Fruit fly (Drosophila melanogaster) whole organism, embryonic: ENCODE data around the gene CG10418.
A peak's percentile ranks its signal among the peaks of the same experiment; 100 is the strongest.

Experiments
- ATbp ChIP-seq: fragments of 200-800 bp; sonication (Bioruptor generic); optimal IDR thresholded peaks from 2 replicates; lab custom pipeline; 2017; ENCODE audit warnings: missing biosample characterization, mild to moderate bottlenecking, missing genetic modification characterization, missing genetic modification reagents
- Abd-B ChIP-seq: fragments of 200-800 bp; sonication (Bioruptor generic); optimal IDR thresholded peaks from 2 replicates; lab custom pipeline; 2018; ENCODE audit warnings: missing biosample characterization, mild to moderate bottlenecking, missing genetic modification characterization, moderate library complexity
- Asciz ChIP-seq: fragments of 200-800 bp; sonication (Bioruptor generic); optimal IDR thresholded peaks from 2 replicates; lab custom pipeline; 2017; ENCODE audit warnings: missing biosample characterization, mild to moderate bottlenecking, missing genetic modification characterization, missing genetic modification reagents
- CG10147 ChIP-seq: fragments of 200-800 bp; sonication (Bioruptor generic); optimal IDR thresholded peaks from 2 replicates; lab custom pipeline; 2019; ENCODE audit warnings: missing biosample characterization, mild to moderate bottlenecking, missing genetic modification characterization, moderate library complexity
- CG11247 ChIP-seq: fragments of 200-800 bp; sonication (Bioruptor generic); IDR thresholded peaks from 2 replicates; pipeline ENCODE4 v1.3.6; 2022; ENCODE audit warnings: missing biosample characterization, missing genetic modification characterization
- CG12104 ChIP-seq: fragments of 200-800 bp; sonication (Bioruptor generic); optimal IDR thresholded peaks from 3 replicates; lab custom pipeline; 2016; ENCODE audit warnings: missing biosample characterization, missing genetic modification characterization
- CG12659 ChIP-seq: fragments of 200-800 bp; sonication (Bioruptor generic); optimal IDR thresholded peaks from 3 replicates; lab custom pipeline; 2017; ENCODE audit warnings: mild to moderate bottlenecking, missing biosample characterization, missing genetic modification reagents, missing genetic modification characterization
- CG12769 ChIP-seq: fragments of 200-800 bp; sonication (Bioruptor generic); optimal IDR thresholded peaks from 2 replicates; lab custom pipeline; 2019; ENCODE audit warnings: missing biosample characterization, mild to moderate bottlenecking, missing genetic modification characterization, moderate library complexity
- CG14014 ChIP-seq: fragments of 200-800 bp; sonication (Bioruptor generic); IDR thresholded peaks from 2 replicates; pipeline ENCODE4 v1.3.6; 2022; ENCODE audit warnings: missing biosample characterization, missing genetic modification characterization
- CG14860 ChIP-seq: fragments of 200-800 bp; sonication (Bioruptor generic); IDR thresholded peaks from 3 replicates; pipeline ENCODE4 v1.3.6; 2022; ENCODE audit warnings: missing biosample characterization, missing genetic modification characterization; ENCODE audit not compliant: partially characterized antibody
- CG15514 ChIP-seq: fragments of 200-800 bp; sonication (Bioruptor generic); optimal IDR thresholded peaks from 3 replicates; lab custom pipeline; 2017; ENCODE audit warnings: missing biosample characterization, missing genetic modification characterization, mild to moderate bottlenecking, moderate library complexity, missing genetic modification reagents
- CG18476 ChIP-seq: fragments of 200-800 bp; sonication (Bioruptor generic); optimal IDR thresholded peaks from 2 replicates; lab custom pipeline; 2016; ENCODE audit warnings: missing biosample characterization, mild to moderate bottlenecking, missing genetic modification characterization
- CG18599 ChIP-seq: fragments of 200-800 bp; sonication (Bioruptor generic); optimal IDR thresholded peaks from 3 replicates; lab custom pipeline; 2017; ENCODE audit warnings: missing biosample characterization, missing genetic modification characterization, mild to moderate bottlenecking, moderate library complexity, missing genetic modification reagents
- CG18619 ChIP-seq: fragments of 200-800 bp; sonication (Bioruptor generic); optimal IDR thresholded peaks from 3 replicates; lab custom pipeline; 2017; ENCODE audit warnings: missing biosample characterization, mild to moderate bottlenecking, missing genetic modification characterization
- CG3847 ChIP-seq: fragments of 200-800 bp; sonication (Bioruptor generic); IDR thresholded peaks from 2 replicates; pipeline ENCODE4 v1.3.6; 2022; ENCODE audit warnings: missing biosample characterization, missing genetic modification characterization
- CG43689 ChIP-seq: fragments of 200-800 bp; sonication (Bioruptor generic); IDR thresholded peaks from 2 replicates; pipeline ENCODE4 v1.3.6; 2022; ENCODE audit warnings: missing biosample characterization, missing genetic modification characterization
- CG6813 ChIP-seq: fragments of 200-800 bp; sonication (Bioruptor generic); optimal IDR thresholded peaks from 2 replicates; lab custom pipeline; 2017; ENCODE audit warnings: missing biosample characterization, missing genetic modification characterization, mild to moderate bottlenecking, moderate library complexity, missing genetic modification reagents
- CG9817 ChIP-seq: fragments of 200-800 bp; sonication (Bioruptor generic); optimal IDR thresholded peaks from 2 replicates; lab custom pipeline; 2018; ENCODE audit warnings: missing biosample characterization, mild to moderate bottlenecking, missing genetic modification characterization, moderate library complexity
- ERR ChIP-seq: fragments of 200-800 bp; sonication (Bioruptor generic); optimal IDR thresholded peaks from 2 replicates; lab custom pipeline; 2016; ENCODE audit warnings: missing biosample characterization, missing genetic modification characterization
- Ets97D ChIP-seq: fragments of 200-800 bp; sonication (Bioruptor generic); optimal IDR thresholded peaks from 3 replicates; lab custom pipeline; 2016; ENCODE audit warnings: missing biosample characterization, missing genetic modification characterization
- GATAe ChIP-seq: fragments of 200-800 bp; sonication (Bioruptor generic); conservative IDR thresholded peaks from 2 replicates; pipeline ENCODE4 v1.3.6; 2022; ENCODE audit warnings: missing biosample characterization, missing genetic modification characterization
- HHEX ChIP-seq: fragments of 200-800 bp; sonication (Bioruptor generic); optimal IDR thresholded peaks from 3 replicates; lab custom pipeline; 2017; ENCODE audit warnings: missing biosample characterization, mild to moderate bottlenecking, missing genetic modification characterization, missing genetic modification reagents
- HmgZ ChIP-seq: fragments of 200-800 bp; sonication (Bioruptor generic); optimal IDR thresholded peaks from 2 replicates; lab custom pipeline; 2018; ENCODE audit warnings: missing biosample characterization, mild to moderate bottlenecking, missing genetic modification characterization
- Hr51 ChIP-seq, 2 experiments: fragments of 200-800 bp; sonication (Bioruptor generic); optimal IDR thresholded peaks; 2 replicates in 1 of 2; 3 replicates in 1 of 2; lab custom pipeline; 2016 to 2018; ENCODE audit warnings: missing biosample characterization in 2 of 2, missing genetic modification characterization in 2 of 2, mild to moderate bottlenecking in 1 of 2, moderate library complexity in 1 of 2
- MTF-1 ChIP-seq: fragments of 200-800 bp; sonication (Bioruptor generic); optimal IDR thresholded peaks from 2 replicates; lab custom pipeline; 2018; ENCODE audit warnings: missing biosample characterization, mild to moderate bottlenecking, missing genetic modification characterization, borderline replicate concordance
- Med ChIP-seq: fragments of 200-800 bp; sonication (Bioruptor generic); peaks from one replicate; lab custom pipeline; 2016; ENCODE audit warnings: missing biosample characterization, missing genetic modification characterization, mild to moderate bottlenecking, inconsistent platforms, moderate library complexity
- Rfx ChIP-seq: fragments of 200-800 bp; sonication (Bioruptor generic); IDR thresholded peaks from 2 replicates; pipeline ENCODE4 v1.3.6; 2022; ENCODE audit warnings: missing biosample characterization, missing genetic modification characterization
- Sox100B ChIP-seq: fragments of 200-800 bp; sonication (Bioruptor generic); optimal IDR thresholded peaks from 3 replicates; lab custom pipeline; 2018; ENCODE audit warnings: missing biosample characterization, mild to moderate bottlenecking, missing genetic modification characterization
- Vsx1 ChIP-seq: fragments of 200-800 bp; sonication (Bioruptor generic); optimal IDR thresholded peaks from 2 replicates; lab custom pipeline; 2017; ENCODE audit warnings: missing biosample characterization, mild to moderate bottlenecking, missing genetic modification characterization, missing genetic modification reagents
- az2 ChIP-seq: fragments of 200-800 bp; sonication (Bioruptor generic); optimal IDR thresholded peaks from 3 replicates; lab custom pipeline; 2016; ENCODE audit warnings: missing biosample characterization, missing genetic modification characterization
- bcd ChIP-seq: fragments of 200-800 bp; sonication (Bioruptor generic); optimal IDR thresholded peaks from 2 replicates; lab custom pipeline; 2017; ENCODE audit warnings: missing biosample characterization, mild to moderate bottlenecking, missing genetic modification characterization
- caup ChIP-seq: fragments of 200-800 bp; sonication (Bioruptor generic); optimal IDR thresholded peaks from 3 replicates; lab custom pipeline; 2017; ENCODE audit warnings: missing biosample characterization, mild to moderate bottlenecking, missing genetic modification characterization, moderate library complexity; ENCODE audit not compliant: severe bottlenecking
- ci ChIP-seq: fragments of 200-800 bp; sonication (Bioruptor generic); IDR thresholded peaks from 3 replicates; pipeline ENCODE4 v1.3.6; 2022; ENCODE audit warnings: missing biosample characterization, missing genetic modification characterization
- crc ChIP-seq: fragments of 200-800 bp; sonication (Bioruptor generic); optimal IDR thresholded peaks from 2 replicates; lab custom pipeline; 2016; ENCODE audit warnings: missing biosample characterization, missing genetic modification characterization
- da ChIP-seq: fragments of 200-800 bp; sonication (Bioruptor generic); optimal IDR thresholded peaks from 2 replicates; lab custom pipeline; 2016; ENCODE audit warnings: missing biosample characterization, missing genetic modification characterization
- dmrt99B ChIP-seq: fragments of 200-800 bp; sonication (Bioruptor generic); optimal IDR thresholded peaks from 2 replicates; lab custom pipeline; 2018; ENCODE audit warnings: missing biosample characterization, mild to moderate bottlenecking, missing genetic modification characterization, moderate library complexity
- dpn ChIP-seq, 2 experiments: fragments of 200-800 bp; sonication (Bioruptor generic); optimal IDR thresholded peaks; 3 replicates each; lab custom pipeline; 2016; ENCODE audit warnings: missing biosample characterization in 2 of 2, missing genetic modification characterization in 2 of 2
- eyg ChIP-seq: fragments of 200-800 bp; sonication (Bioruptor generic); optimal IDR thresholded peaks from 3 replicates; lab custom pipeline; 2016; ENCODE audit warnings: missing biosample characterization, missing genetic modification characterization
- hth ChIP-seq: fragments of >200 bp; optimal IDR thresholded peaks from 2 replicates; lab custom pipeline; 2017; ENCODE audit warnings: inconsistent platforms
- insv ChIP-seq, 2 experiments: fragments of 200-800 bp; sonication (Bioruptor generic); optimal IDR thresholded peaks; 3 replicates each; lab custom pipeline; 2016 to 2018; ENCODE audit warnings: missing biosample characterization in 2 of 2, missing genetic modification characterization in 2 of 2
- mam ChIP-seq: fragments of 200-800 bp; sonication (Bioruptor generic); optimal IDR thresholded peaks from 3 replicates; lab custom pipeline; 2016; ENCODE audit warnings: missing biosample characterization, missing genetic modification characterization
- org-1 ChIP-seq: fragments of 200-800 bp; sonication (Bioruptor generic); optimal IDR thresholded peaks from 2 replicates; lab custom pipeline; 2017; ENCODE audit warnings: missing biosample characterization, missing genetic modification characterization
- pita ChIP-seq: fragments of 200-800 bp; sonication (Bioruptor generic); optimal IDR thresholded peaks from 2 replicates; lab custom pipeline; 2017; ENCODE audit warnings: missing biosample characterization, mild to moderate bottlenecking, missing genetic modification characterization
- schlank ChIP-seq: fragments of 200-800 bp; sonication (Bioruptor generic); optimal IDR thresholded peaks from 2 replicates; lab custom pipeline; 2018; ENCODE audit warnings: missing biosample characterization, mild to moderate bottlenecking, missing genetic modification characterization
- wdn ChIP-seq: fragments of 200-800 bp; sonication (Bioruptor generic); IDR thresholded peaks from 2 replicates; pipeline ENCODE4 v1.3.6; 2022; ENCODE audit warnings: missing biosample characterization, missing genetic modification characterization

Gene CG10418

DNA sequence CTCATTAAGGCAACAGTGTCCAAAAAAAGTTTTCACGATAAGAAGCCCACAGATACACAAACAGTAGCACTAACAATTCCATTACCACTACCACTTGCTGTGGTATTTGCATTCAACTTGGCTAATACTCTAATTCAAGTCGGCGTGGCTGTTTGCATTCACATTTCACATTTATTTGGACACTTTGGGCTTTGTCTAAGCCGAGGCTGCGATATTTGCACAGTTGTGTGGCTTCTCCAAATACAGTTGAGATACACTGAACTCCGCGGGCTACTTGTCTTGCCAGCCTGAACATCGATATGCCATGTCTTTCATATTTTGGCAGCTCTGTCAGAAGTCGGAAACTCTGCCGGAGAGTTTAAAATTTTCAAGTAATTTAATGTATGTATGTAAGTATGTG is 13.8 kb downstream of the CG10418 start (continued):
- peak; percentile 2 for TF ChIP-seq Vsx1 (GFP tag; lab: Kevin White, UChicago)
- peak; percentile 45 for TF ChIP-seq bcd (GFP tag; lab: Kevin White, UChicago)
- peak; percentile 53 for TF ChIP-seq org-1 (GFP tag; lab: Kevin White, UChicago)
- TF ChIP-seq Sox100B, result peak; percentile 33
- peak; percentile 47 for TF ChIP-seq CG15514 (GFP tag; lab: Kevin White, UChicago)
- peak; percentile 18 for TF ChIP-seq da (GFP tag; lab: Kevin White, UChicago)
- TF ChIP-seq pita (GFP tag; lab: Kevin White, UChicago), result no peak
- peak; percentile 34 for TF ChIP-seq crc (GFP tag; lab: Kevin White, UChicago)
- TF ChIP-seq CG18599 (GFP tag; lab: Kevin White, UChicago), result peak; percentile 68
- peak; percentile 2 for TF ChIP-seq ERR (GFP tag; lab: Kevin White, UChicago)
- TF ChIP-seq mam (GFP tag; lab: Kevin White, UChicago), result peak; percentile 9
- peak; percentile 9 for TF ChIP-seq MTF-1 (GFP tag; lab: Kevin White, UChicago)
- no peak for TF ChIP-seq CG18476 (GFP tag; lab: Kevin White, UChicago)
- peak; percentile 27 for TF ChIP-seq CG9817
- TF ChIP-seq CG14860 (GFP tag; lab: Robert Waterston, UW), result no peak
- TF ChIP-seq eyg (GFP tag; lab: Kevin White, UChicago), result peak; percentile 27
- peak; percentile 6; the same call in 1 of the 2 replicates for TF ChIP-seq Rfx (GFP tag; lab: Robert Waterston, UW)
- peak; percentile 33 for TF ChIP-seq CG12104 (GFP tag; lab: Kevin White, UChicago)
- no peak for TF ChIP-seq wdn (GFP tag; lab: Robert Waterston, UW)
- TF ChIP-seq CG6813 (GFP tag; lab: Kevin White, UChicago), result peak; percentile 52
- TF ChIP-seq CG10147 (GFP tag; lab: Kevin White, UChicago), result no peak
- TF ChIP-seq CG14014 (GFP tag; lab: Robert Waterston, UW), result peak; percentile 23; the same call in 1 of the 2 replicates
- TF ChIP-seq CG12769 (tag; lab: Kevin White, UChicago), result peak; percentile 60
- no peak for TF ChIP-seq hth (lab: Kevin White, UChicago)
- no peak for TF ChIP-seq Abd-B (GFP tag; lab: Kevin White, UChicago)
- no peak for TF ChIP-seq insv (GFP tag; optimal IDR thresholded peaks at IDR 0.05; lab: Kevin White, UChicago)
- TF ChIP-seq CG11247, result peak; percentile 49; the same call in 1 of the 2 replicates
- peak; percentile 19 for TF ChIP-seq HmgZ
- peak; percentile 45 for TF ChIP-seq CG43689
- TF ChIP-seq CG12659, result peak; percentile 14
- peak; percentile 83 for TF ChIP-seq ATbp (GFP tag; lab: Kevin White, UChicago)
- TF ChIP-seq caup (GFP tag; lab: Kevin White, UChicago), result peak; percentile 73
- TF ChIP-seq az2 (GFP tag; lab: Kevin White, UChicago), result no peak
- peak; percentile 9 for TF ChIP-seq CG18619 (GFP tag; lab: Kevin White, UChicago)
- peak; percentile 54 for TF ChIP-seq HHEX (GFP tag; lab: Kevin White, UChicago)
- no peak for TF ChIP-seq CG3847 (GFP tag; lab: Robert Waterston, UW)
- TF ChIP-seq ci (GFP tag; lab: Robert Waterston, UW), result 0 out of 3 replicates have a peak, but pooled peaks have one; percentile 46
- TF ChIP-seq GATAe (GFP tag; lab: Robert Waterston, UW), result no peak
- peak; percentile 28 for TF ChIP-seq dmrt99B (tag; lab: Kevin White, UChicago)
- peak; percentile 90 for TF ChIP-seq Med (GFP tag; lab: Kevin White, UChicago)
- no peak for TF ChIP-seq Ets97D (GFP tag; lab: Kevin White, UChicago)
- TF ChIP-seq schlank (tag; lab: Kevin White, UChicago), result peak; percentile 53
- TF ChIP-seq dpn (GFP tag; optimal IDR thresholded peaks at IDR 0.05; lab: Kevin White, UChicago), result peak in 1 of 2 experiments; percentile 36
- TF ChIP-seq Asciz (GFP tag; lab: Kevin White, UChicago), result peak; percentile 25
- peak in 1 of 2 experiments; percentile 10 for TF ChIP-seq Hr51 (GFP tag; optimal IDR thresholded peaks at IDR 0.05; lab: Kevin White, UChicago)
